Worm (Caenorhabditis elegans): ENCODE data around the gene Y24F12A.1.

The Y24F12A.1 gene

DNA sequence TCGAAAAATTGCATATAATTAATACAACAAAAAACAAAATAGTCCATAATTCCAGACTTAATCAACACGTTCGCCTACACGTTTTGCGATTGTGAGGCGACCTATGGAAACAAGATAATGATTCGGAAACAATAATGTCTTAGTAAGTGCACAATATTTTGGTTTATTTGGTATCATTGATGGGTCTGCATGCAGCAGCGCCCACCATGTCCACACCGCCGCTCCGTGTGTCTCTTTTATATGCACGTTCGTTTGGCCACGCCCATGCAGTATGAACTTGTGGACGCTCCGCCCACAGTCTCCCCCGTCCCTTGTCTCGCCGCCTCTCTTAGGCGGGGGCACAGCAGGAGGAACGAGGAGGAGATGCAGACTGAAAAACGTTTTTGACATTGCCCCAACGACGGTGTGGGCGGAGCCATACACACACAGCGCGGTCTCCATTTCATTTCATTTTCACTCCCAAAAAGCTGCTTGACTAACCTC, 10.8 kb upstream of the Y24F12A.1 start, which contains the start of gene mig-38 (continued):
- TF ChIP-seq lin-39 (tag; optimal IDR thresholded peaks at IDR 0.05) = no peak
- no peak for TF ChIP-seq irx-1 (tag; optimal IDR thresholded peaks at IDR 0.05)
- peak; percentile 39 for TF ChIP-seq rnt-1 (tag; optimal IDR thresholded peaks at IDR 0.05)
- no peak for TF ChIP-seq ztf-4 (tag; optimal IDR thresholded peaks at IDR 0.05)
- peak; percentile 51 for TF ChIP-seq lir-3 (tag; optimal IDR thresholded peaks at IDR 0.05; ENCODE audit: poor library complexity)
- no peak for TF ChIP-seq fos-1 (tag; optimal IDR thresholded peaks at IDR 0.05)
- peak; percentile 46 for TF ChIP-seq mep-1 (tag; optimal IDR thresholded peaks at IDR 0.05)
- peak; percentile 25 for TF ChIP-seq elt-2 (tag; optimal IDR thresholded peaks at IDR 0.05)
- peak; percentile 19 for TF ChIP-seq aly-2 (tag; optimal IDR thresholded peaks at IDR 0.05)
- TF ChIP-seq jun-1 (tag; optimal IDR thresholded peaks at IDR 0.05) = no peak
- TF ChIP-seq zip-4 (GFP tag; optimal IDR thresholded peaks at IDR 0.05) = no peak
- peak; percentile 44 for TF ChIP-seq unc-86 (tag; optimal IDR thresholded peaks at IDR 0.05)
- no peak for TF ChIP-seq C16A3.4 (tag; optimal IDR thresholded peaks at IDR 0.05)
- no peak for TF ChIP-seq snpc-4 (tag; optimal IDR thresholded peaks at IDR 0.05)
- peak; percentile 28 for TF ChIP-seq nhr-77 (tag; optimal IDR thresholded peaks at IDR 0.05)
- TF ChIP-seq nhr-71 (tag; optimal IDR thresholded peaks at IDR 0.05) = peak; percentile 70
- peak; percentile 2 for TF ChIP-seq sox-4 (tag; optimal IDR thresholded peaks at IDR 0.05)
- peak; percentile 39 for TF ChIP-seq swsn-7 (tag; optimal IDR thresholded peaks at IDR 0.05)
- peak; percentile 62 for TF ChIP-seq fkh-8 (tag; optimal IDR thresholded peaks at IDR 0.05)

DNA sequence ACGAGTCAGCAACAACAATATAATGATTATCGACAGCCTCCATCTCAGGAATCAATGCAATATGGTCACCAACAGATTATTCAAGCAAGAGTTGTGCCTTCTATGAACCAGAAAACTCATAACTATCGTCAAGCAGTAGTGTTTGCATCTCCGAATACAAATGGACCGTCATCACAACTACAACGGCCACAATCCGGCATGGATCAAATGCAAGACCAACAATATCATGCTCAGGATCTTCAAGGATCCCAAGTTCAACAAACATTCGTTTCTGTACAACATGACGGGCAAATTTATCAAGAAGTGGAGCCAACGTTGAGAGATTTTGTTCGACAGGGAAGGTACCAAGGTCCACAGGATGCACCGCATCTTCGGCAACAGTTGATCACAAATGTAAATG, 8.0 kb upstream of the Y24F12A.1 start:
- TF ChIP-seq blmp-1 (tag; optimal IDR thresholded peaks at IDR 0.05) (no peak), aha-1 (tag; optimal IDR thresholded peaks at IDR 0.05) (no peak), nhr-20 (tag; optimal IDR thresholded peaks at IDR 0.05) (no peak), grh-1 (GFP tag; IDR thresholded peaks at IDR 0.05) (no peak), lin-13 (GFP tag; optimal IDR thresholded peaks at IDR 0.05) (no peak), nhr-77 (tag; optimal IDR thresholded peaks at IDR 0.05) (no peak), nhr-90 (tag; optimal IDR thresholded peaks at IDR 0.05; ENCODE audit: poor library complexity) (no peak), egl-13 (tag; optimal IDR thresholded peaks at IDR 0.05) (no peak), nhr-11 (tag; optimal IDR thresholded peaks at IDR 0.05) (no peak), alr-1 (tag; optimal IDR thresholded peaks at IDR 0.05; ENCODE audit: borderline replicate concordance) (no peak), zip-4 (GFP tag; optimal IDR thresholded peaks at IDR 0.05) (no peak), ets-5 (GFP tag; IDR thresholded peaks at IDR 0.05) (no peak), unc-30 (tag; optimal IDR thresholded peaks at IDR 0.05) (no peak), Y116A8C.19 (tag; optimal IDR thresholded peaks at IDR 0.05; ENCODE audit: borderline replicate concordance) (no peak), lin-15B (tag; optimal IDR thresholded peaks at IDR 0.05) (no peak), nhr-71 (tag; optimal IDR thresholded peaks at IDR 0.05) (no peak), ztf-4 (tag; optimal IDR thresholded peaks at IDR 0.05) (no peak), ceh-88 (GFP tag; IDR thresholded peaks at IDR 0.05) (no peak), egl-27 (tag; optimal IDR thresholded peaks at IDR 0.05) (no peak)

DNA sequence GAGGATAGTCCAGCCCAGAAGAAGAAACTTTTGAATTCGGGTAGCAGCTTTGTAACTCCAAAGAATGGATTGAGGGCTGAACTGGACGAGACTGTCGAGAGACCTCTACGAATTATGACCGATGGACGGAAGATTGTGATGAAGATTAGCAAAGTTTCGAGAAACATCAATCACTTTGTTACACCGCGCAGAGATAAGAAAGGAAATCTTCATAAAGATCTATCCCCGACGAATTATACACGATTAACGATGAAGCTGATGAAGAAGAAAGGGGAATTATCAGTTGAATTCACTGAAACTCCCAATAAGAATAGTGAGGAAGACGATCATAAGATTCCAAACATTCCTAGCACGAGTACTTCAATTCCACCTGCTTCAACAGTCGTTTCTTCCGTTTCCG, 5.3 kb upstream of the Y24F12A.1 start:
- TF ChIP-seq nhr-11 (tag; optimal IDR thresholded peaks at IDR 0.05) (no peak), blmp-1 (tag; optimal IDR thresholded peaks at IDR 0.05) (peak; percentile 27), rnt-1 (tag; optimal IDR thresholded peaks at IDR 0.05) (peak; percentile 3)

DNA sequence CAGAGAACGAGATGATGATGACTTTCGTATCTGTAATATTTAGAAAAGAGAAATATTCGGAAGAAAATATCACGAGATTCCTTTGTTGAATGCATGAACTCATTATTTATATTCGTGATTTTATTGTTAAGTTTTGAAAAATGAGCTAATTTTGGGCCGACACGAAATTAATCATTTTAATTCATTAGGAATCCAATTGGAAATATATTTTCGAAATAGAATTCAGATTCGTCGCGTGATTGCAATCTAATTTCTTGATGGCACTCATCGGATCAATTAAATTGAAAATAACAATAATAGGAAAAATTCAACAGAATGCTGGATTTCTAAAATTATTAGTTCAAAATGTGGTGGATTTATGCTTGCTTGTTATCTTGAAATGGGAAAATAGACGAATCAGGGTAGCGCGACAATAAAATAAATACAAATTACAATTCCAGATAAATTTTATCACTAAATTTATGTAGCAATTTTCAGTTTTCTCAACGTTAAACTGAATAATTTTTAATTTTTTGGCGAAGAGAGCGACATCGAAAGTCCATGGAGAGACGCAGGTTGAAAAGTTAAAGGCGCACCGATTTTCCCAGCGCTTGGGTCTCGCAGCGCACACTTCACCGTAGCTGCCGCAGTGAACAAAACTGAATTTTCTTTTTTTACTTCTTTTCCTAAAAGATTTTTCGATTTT, 3.2 kb upstream of the Y24F12A.1 start:
- TF ChIP-seq irx-1 (tag; optimal IDR thresholded peaks at IDR 0.05) (peak; percentile 57), nhr-12 (tag; optimal IDR thresholded peaks at IDR 0.05) (no peak), C16A3.4 (tag; optimal IDR thresholded peaks at IDR 0.05) (peak; percentile 81), ztf-4 (tag; optimal IDR thresholded peaks at IDR 0.05) (no peak), xbp-1 (tag; optimal IDR thresholded peaks at IDR 0.05) (peak; percentile 67), nhr-47 (tag; optimal IDR thresholded peaks at IDR 0.05) (peak; percentile 81), vab-15 (tag; optimal IDR thresholded peaks at IDR 0.05) (no peak), ceh-90 (tag; optimal IDR thresholded peaks at IDR 0.05) (no peak), lin-35 (GFP tag; optimal IDR thresholded peaks at IDR 0.05) (peak; percentile 78 to 84), ceh-82 (tag; optimal IDR thresholded peaks at IDR 0.05) (peak; percentile 24 to 86 (median 63)), efl-1 (optimal IDR thresholded peaks at IDR 0.05) (peak; percentile 76 to 84), efl-1 (GFP tag; optimal IDR thresholded peaks at IDR 0.05 in 1 of 2) (peak; percentile 71 to 97), mdl-1 (tag; optimal IDR thresholded peaks at IDR 0.05) (peak in 1 of 2 experiments; percentile 60), aha-1 (tag; optimal IDR thresholded peaks at IDR 0.05) (no peak), zag-1 (tag; optimal IDR thresholded peaks at IDR 0.05) (peak; percentile 25), mab-9 (GFP tag; IDR thresholded peaks at IDR 0.05) (no peak), Y116A8C.19 (tag; optimal IDR thresholded peaks at IDR 0.05; ENCODE audit: borderline replicate concordance) (no peak), lin-13 (GFP tag; optimal IDR thresholded peaks at IDR 0.05) (peak; percentile 60), nhr-11 (tag; optimal IDR thresholded peaks at IDR 0.05) (no peak)
